Fruit fly (Drosophila melanogaster) whole organism, embryonic: ENCODE measurements around the gene pasi2.

ENCODE experiments used
- Bgb ChIP-seq: fragments of 200-800 bp; sonication (Bioruptor generic); IDR thresholded peaks from 2 replicates; pipeline ENCODE4 v1.3.6; 2022; ENCODE audit warnings: missing biosample characterization, missing genetic modification characterization; ENCODE audit not compliant: partially characterized antibody
- CG11456 ChIP-seq: fragments of 200-800 bp; sonication (Bioruptor generic); IDR thresholded peaks from 3 replicates; pipeline ENCODE4 v1.3.6; 2022; ENCODE audit warnings: missing biosample characterization, missing genetic modification characterization
- CG12659 ChIP-seq: fragments of 200-800 bp; sonication (Bioruptor generic); optimal IDR thresholded peaks from 3 replicates; lab custom pipeline; 2017; ENCODE audit warnings: mild to moderate bottlenecking, missing biosample characterization, missing genetic modification reagents, missing genetic modification characterization
- CG13624 ChIP-seq: fragments of 200-800 bp; sonication (Bioruptor generic); optimal IDR thresholded peaks from 2 replicates; lab custom pipeline; 2016; ENCODE audit warnings: missing biosample characterization, missing genetic modification characterization
- CG14965 ChIP-seq: fragments of 200-800 bp; sonication (Bioruptor generic); optimal IDR thresholded peaks from 2 replicates; lab custom pipeline; 2016; ENCODE audit warnings: missing biosample characterization, missing genetic modification characterization, borderline replicate concordance
- CG15696 ChIP-seq: fragments of 200-800 bp; sonication (Bioruptor generic); optimal IDR thresholded peaks from 2 replicates; lab custom pipeline; 2019; ENCODE audit warnings: missing biosample characterization, mild to moderate bottlenecking, missing genetic modification characterization, moderate library complexity
- CG17361 ChIP-seq: fragments of 200-800 bp; sonication (Bioruptor generic); IDR thresholded peaks from 3 replicates; pipeline ENCODE4 v1.3.6; 2022; ENCODE audit warnings: missing biosample characterization, missing genetic modification characterization
- CG17568 ChIP-seq: fragments of 200-800 bp; sonication (Bioruptor generic); optimal IDR thresholded peaks from 2 replicates; lab custom pipeline; 2018; ENCODE audit warnings: missing biosample characterization, mild to moderate bottlenecking, missing genetic modification characterization, moderate library complexity
- CG1832 ChIP-seq: fragments of 200-800 bp; sonication (Bioruptor generic); optimal IDR thresholded peaks from 2 replicates; lab custom pipeline; 2017; ENCODE audit warnings: missing biosample characterization, mild to moderate bottlenecking, missing genetic modification characterization, inconsistent platforms
- CG2889 ChIP-seq: fragments of 200-800 bp; sonication (Bioruptor generic); IDR thresholded peaks from 3 replicates; pipeline ENCODE4 v1.3.6; 2022; ENCODE audit warnings: missing biosample characterization, missing genetic modification characterization
- CG32532 ChIP-seq: fragments of 200-800 bp; sonication (Bioruptor generic); IDR thresholded peaks from 2 replicates; pipeline ENCODE4 v1.3.6; 2022; ENCODE audit warnings: missing biosample characterization, missing genetic modification characterization
- CG32772 ChIP-seq: fragments of 200-800 bp; sonication (Bioruptor generic); IDR thresholded peaks from 2 replicates; pipeline ENCODE4 v1.3.6; 2022; ENCODE audit warnings: missing biosample characterization, missing genetic modification characterization
- CG42726 ChIP-seq: fragments of 200-800 bp; sonication (Bioruptor generic); IDR thresholded peaks from 2 replicates; pipeline ENCODE4 v1.3.6; 2022; ENCODE audit warnings: missing biosample characterization, missing genetic modification characterization; ENCODE audit not compliant: partially characterized antibody
- CG4282 ChIP-seq: fragments of 200-800 bp; sonication (Bioruptor generic); optimal IDR thresholded peaks from 2 replicates; lab custom pipeline; 2016; ENCODE audit warnings: missing biosample characterization, missing genetic modification characterization
- CG4328 ChIP-seq: fragments of 200-800 bp; sonication (Bioruptor generic); optimal IDR thresholded peaks from 3 replicates; lab custom pipeline; 2017; ENCODE audit warnings: missing biosample characterization, missing genetic modification reagents, missing genetic modification characterization
- CG4707 ChIP-seq: fragments of 200-800 bp; sonication (Bioruptor generic); optimal IDR thresholded peaks from 2 replicates; lab custom pipeline; 2018; ENCODE audit warnings: missing biosample characterization, mild to moderate bottlenecking, missing genetic modification characterization, moderate library complexity
- CG6854 ChIP-seq: fragments of 200-800 bp; sonication (Bioruptor generic); optimal IDR thresholded peaks from 3 replicates; lab custom pipeline; 2017; ENCODE audit warnings: missing biosample characterization, mild to moderate bottlenecking, missing genetic modification characterization
- CG7357 ChIP-seq: fragments of 200-800 bp; sonication (Bioruptor generic); IDR thresholded peaks from 3 replicates; pipeline ENCODE4 v1.3.6; 2022; ENCODE audit warnings: missing biosample characterization, missing genetic modification characterization
- CG9215 ChIP-seq: fragments of 200-800 bp; sonication (Bioruptor generic); IDR thresholded peaks from 2 replicates; pipeline ENCODE4 v1.3.6; 2022; ENCODE audit warnings: missing biosample characterization, missing genetic modification characterization
- CG9727 ChIP-seq: fragments of 200-800 bp; sonication (Bioruptor generic); optimal IDR thresholded peaks from 3 replicates; lab custom pipeline; 2017; ENCODE audit warnings: missing biosample characterization, mild to moderate bottlenecking, missing genetic modification characterization
- CG9932 ChIP-seq: fragments of 200-800 bp; sonication (Bioruptor generic); IDR thresholded peaks from 2 replicates; pipeline ENCODE4 v1.3.6; 2022; ENCODE audit warnings: missing biosample characterization, missing genetic modification characterization
- CTCF ChIP-seq: fragments of 200-800 bp; sonication (Bioruptor generic); optimal IDR thresholded peaks from 2 replicates; lab custom pipeline; 2017; ENCODE audit warnings: missing biosample characterization, mild to moderate bottlenecking, missing genetic modification characterization, moderate library complexity
- Chrac-16 ChIP-seq: fragments of 200-800 bp; sonication (Bioruptor generic); optimal IDR thresholded peaks from 3 replicates; lab custom pipeline; 2016; ENCODE audit warnings: missing biosample characterization, missing genetic modification characterization
- CoRest ChIP-seq: fragments of 200-800 bp; sonication (Bioruptor generic); optimal IDR thresholded peaks from 3 replicates; lab custom pipeline; 2018; ENCODE audit warnings: missing biosample characterization, mild to moderate bottlenecking, missing genetic modification characterization, moderate library complexity
- Dek ChIP-seq: fragments of 200-800 bp; sonication (Bioruptor generic); optimal IDR thresholded peaks from 3 replicates; lab custom pipeline; 2019; ENCODE audit warnings: missing biosample characterization, mild to moderate bottlenecking, missing genetic modification characterization, moderate library complexity
- Dfd ChIP-seq, 2 experiments: fragments of >200 bp; optimal IDR thresholded peaks; 2 replicates each; lab custom pipeline; 2017; ENCODE audit warnings: missing biosample characterization in 2 of 2, missing genetic modification characterization in 2 of 2
- Dip2 ChIP-seq: fragments of 200-800 bp; sonication (Bioruptor generic); IDR thresholded peaks from 2 replicates; pipeline ENCODE4 v1.3.6; 2022; ENCODE audit warnings: missing biosample characterization, missing genetic modification characterization
- E2f1 ChIP-seq: fragments of 200-800 bp; sonication (Bioruptor generic); IDR thresholded peaks from 2 replicates; pipeline ENCODE4 v1.3.6; 2022; ENCODE audit warnings: missing biosample characterization, missing genetic modification characterization
- E2f2 ChIP-seq: fragments of 200-800 bp; sonication (Bioruptor generic); IDR thresholded peaks from 2 replicates; pipeline ENCODE4 v1.3.6; 2022; ENCODE audit warnings: missing biosample characterization, missing genetic modification characterization
- ERR ChIP-seq: fragments of 200-800 bp; sonication (Bioruptor generic); optimal IDR thresholded peaks from 2 replicates; lab custom pipeline; 2016; ENCODE audit warnings: missing biosample characterization, missing genetic modification characterization
- Elba2 ChIP-seq: fragments of 200-800 bp; sonication (Bioruptor generic); optimal IDR thresholded peaks from 3 replicates; lab custom pipeline; 2016; ENCODE audit warnings: missing biosample characterization, missing genetic modification characterization
- Gsc ChIP-seq: fragments of 200-800 bp; sonication (Bioruptor generic); IDR thresholded peaks from 2 replicates; pipeline ENCODE4 v1.3.6; 2022; ENCODE audit warnings: missing biosample characterization, missing genetic modification characterization
- HmgD ChIP-seq: fragments of 200-800 bp; sonication (Bioruptor generic); optimal IDR thresholded peaks from 3 replicates; lab custom pipeline; 2016; ENCODE audit warnings: missing biosample characterization, missing genetic modification characterization
- NFAT ChIP-seq: fragments of 200-800 bp; sonication (Bioruptor generic); IDR thresholded peaks from 2 replicates; pipeline ENCODE4 v1.3.6; 2022; ENCODE audit warnings: missing biosample characterization, missing genetic modification characterization
- Sox102F ChIP-seq: fragments of 200-800 bp; sonication (Bioruptor generic); optimal IDR thresholded peaks from 2 replicates; lab custom pipeline; 2018; ENCODE audit warnings: missing biosample characterization, mild to moderate bottlenecking, missing genetic modification characterization, moderate library complexity
- al ChIP-seq: fragments of 200-800 bp; sonication (Bioruptor generic); IDR thresholded peaks from 2 replicates; pipeline ENCODE4 v1.3.6; 2022; ENCODE audit warnings: missing biosample characterization, missing genetic modification characterization
- aop ChIP-seq: fragments of 200-800 bp; sonication (Bioruptor generic); IDR thresholded peaks from 2 replicates; pipeline ENCODE4 v1.3.6; 2022; ENCODE audit warnings: missing biosample characterization, missing genetic modification characterization
- bbx ChIP-seq: fragments of 200-800 bp; sonication (Bioruptor generic); IDR thresholded peaks from 2 replicates; pipeline ENCODE4 v1.3.6; 2022; ENCODE audit warnings: missing biosample characterization, missing genetic modification characterization; ENCODE audit not compliant: partially characterized antibody
- cad ChIP-seq: fragments of >200 bp; optimal IDR thresholded peaks from 2 replicates; lab custom pipeline; 2017; ENCODE audit warnings: missing biosample characterization, missing genetic modification characterization
- chif ChIP-seq, 2 experiments: fragments of 200-800 bp; sonication (Bioruptor generic); optimal IDR thresholded peaks; 3 replicates each; lab custom pipeline; 2016; ENCODE audit warnings: missing biosample characterization in 2 of 2, missing genetic modification characterization in 2 of 2
- dan ChIP-seq: fragments of 200-800 bp; sonication (Bioruptor generic); IDR thresholded peaks from 2 replicates; pipeline ENCODE4 v1.3.6; 2022; ENCODE audit warnings: missing biosample characterization, missing genetic modification characterization
- gcm2 ChIP-seq: fragments of 200-800 bp; sonication (Bioruptor generic); optimal IDR thresholded peaks from 2 replicates; lab custom pipeline; 2016; ENCODE audit warnings: missing biosample characterization, missing genetic modification characterization
- gsb ChIP-seq: fragments of 200-800 bp; sonication (Bioruptor generic); IDR thresholded peaks from 2 replicates; pipeline ENCODE4 v1.3.6; 2022; ENCODE audit warnings: missing biosample characterization, missing genetic modification characterization
- jigr1 ChIP-seq: fragments of 200-800 bp; sonication (Bioruptor generic); IDR thresholded peaks from 3 replicates; pipeline ENCODE4 v1.3.6; 2022; ENCODE audit warnings: missing biosample characterization, missing genetic modification characterization
- knrl ChIP-seq: fragments of 200-800 bp; sonication (Bioruptor generic); IDR thresholded peaks from 3 replicates; pipeline ENCODE4 v1.3.6; 2022; ENCODE audit warnings: missing biosample characterization, missing genetic modification characterization; ENCODE audit not compliant: partially characterized antibody
- lab ChIP-seq: fragments of 200-800 bp; sonication (Bioruptor generic); optimal IDR thresholded peaks from 3 replicates; lab custom pipeline; 2017; ENCODE audit warnings: missing biosample characterization, missing genetic modification characterization, mild to moderate bottlenecking, moderate library complexity, missing genetic modification reagents
- lilli ChIP-seq: fragments of 200-800 bp; sonication (Bioruptor generic); optimal IDR thresholded peaks from 3 replicates; lab custom pipeline; 2016; ENCODE audit warnings: missing biosample characterization, missing genetic modification characterization
- nau ChIP-seq: fragments of 200-800 bp; sonication (Bioruptor generic); optimal IDR thresholded peaks from 3 replicates; lab custom pipeline; 2017; ENCODE audit warnings: missing biosample characterization, mild to moderate bottlenecking, missing genetic modification characterization, missing genetic modification reagents
- nmo ChIP-seq: fragments of 200-800 bp; sonication (Bioruptor generic); optimal IDR thresholded peaks from 2 replicates; lab custom pipeline; 2018; ENCODE audit warnings: missing biosample characterization, mild to moderate bottlenecking, missing genetic modification characterization, moderate library complexity
- pum ChIP-seq: fragments of 200-800 bp; sonication (Bioruptor generic); optimal IDR thresholded peaks from 2 replicates; lab custom pipeline; 2016; ENCODE audit warnings: missing biosample characterization, missing genetic modification characterization
- sug ChIP-seq: fragments of 200-800 bp; optimal IDR thresholded peaks from 2 replicates; lab custom pipeline; 2019; ENCODE audit warnings: missing biosample characterization, mild to moderate bottlenecking, missing genetic modification characterization, moderate library complexity
- yki ChIP-seq: fragments of >200 bp; optimal IDR thresholded peaks from 3 replicates; lab custom pipeline; 2018
- zfh1 ChIP-seq: fragments of 200-800 bp; sonication (Bioruptor generic); IDR thresholded peaks from 3 replicates; pipeline ENCODE4 v1.3.6; 2022; ENCODE audit warnings: missing biosample characterization, missing genetic modification characterization

pasi2 gene

dm6 chr3R:9328812-9329211 lies 6.2 kb upstream of the pasi2 start (continued):
- TF ChIP-seq dan (GFP tag; lab: Robert Waterston, UW) (no peak), Sox102F (GFP tag; lab: Kevin White, UChicago) (no peak), CG13624 (peak; percentile 40), bbx (GFP tag; lab: Robert Waterston, UW) (peak; percentile 43), CG4328 (GFP tag; lab: Kevin White, UChicago) (no peak), CG1832 (GFP tag; lab: Kevin White, UChicago) (no peak), knrl (peak; percentile 72; the same call in 2 of the 3 replicates), CG12659 (GFP tag; lab: Kevin White, UChicago) (peak; percentile 1), CG9215 (GFP tag; lab: Robert Waterston, UW) (no peak), CG14965 (GFP tag; lab: Kevin White, UChicago) (no peak), CG2889 (GFP tag; lab: Robert Waterston, UW) (no peak), Chrac-16 (GFP tag; lab: Kevin White, UChicago) (no peak), jigr1 (no peak), Dek (tag; lab: Kevin White, UChicago) (peak; percentile 27), CTCF (peak; percentile 77), Dip2 (GFP tag; lab: Robert Waterston, UW) (no peak), chif (GFP tag; optimal IDR thresholded peaks at IDR 0.05; lab: Kevin White, UChicago) (no peak), CG15696 (no peak), CG32772 (GFP tag; lab: Robert Waterston, UW) (no peak), gcm2 (no peak), ERR (GFP tag; lab: Kevin White, UChicago) (no peak), gsb (GFP tag; lab: Robert Waterston, UW) (no peak), CG4282 (GFP tag; lab: Kevin White, UChicago) (no peak), CG4707 (no peak), Gsc (GFP tag; lab: Robert Waterston, UW) (no peak), CoRest (peak; percentile 34), E2f2 (GFP tag; lab: Robert Waterston, UW) (peak; percentile 92), nau (no peak), NFAT (GFP tag; lab: Robert Waterston, UW) (peak; percentile 39; the same call in 1 of the 2 replicates), Elba2 (GFP tag; lab: Kevin White, UChicago) (no peak), al (no peak), aop (GFP tag; lab: Robert Waterston, UW) (0 out of 2 replicates have a peak, but pooled peaks have one; percentile 8), CG9727 (GFP tag; lab: Kevin White, UChicago) (no peak), HmgD (GFP tag; lab: Kevin White, UChicago) (peak; percentile 80), CG9932 (GFP tag; lab: Robert Waterston, UW) (peak; percentile 40; the same call in 1 of the 2 replicates), lilli (GFP tag; lab: Kevin White, UChicago) (peak; percentile 9), CG17568 (GFP tag; lab: Kevin White, UChicago) (no peak), pum (GFP tag; lab: Kevin White, UChicago) (no peak), E2f1 (GFP tag; lab: Robert Waterston, UW) (peak; percentile 67), yki (lab: Kevin White, UChicago) (peak; percentile 17), zfh1 (GFP tag; lab: Robert Waterston, UW) (no peak), CG42726 (GFP tag; lab: Robert Waterston, UW) (peak; percentile 78; the same call in 1 of the 2 replicates), Dfd (GFP tag; optimal IDR thresholded peaks at IDR 0.05; lab: Kevin White, UChicago) (peak in 1 of 2 experiments; percentile 72), sug (tag; lab: Kevin White, UChicago) (peak; percentile 17), CG11456 (GFP tag; lab: Robert Waterston, UW) (no peak), Bgb (GFP tag; lab: Robert Waterston, UW) (peak; percentile 51; the same call in 1 of the 2 replicates), CG7357 (GFP tag; lab: Robert Waterston, UW) (no peak), lab (GFP tag; lab: Kevin White, UChicago) (no peak), CG17361 (GFP tag; lab: Robert Waterston, UW) (no peak), cad (GFP tag; lab: Kevin White, UChicago) (peak; percentile 92), CG6854 (GFP tag; lab: Kevin White, UChicago) (peak; percentile 69), nmo (GFP tag; lab: Kevin White, UChicago) (peak; percentile 43), CG32532 (no peak)
